Worm (Caenorhabditis elegans): Measurements from ENCODE around the gene K01F9.2.

ce11 chrIII:8829245-8829644 is 47.7 kb downstream of the K01F9.2 start, which contains the start of gene F44E2.3:
- no peak for TF ChIP-seq mcd-1 (GFP tag; IDR thresholded peaks at IDR 0.05)
- TF ChIP-seq athp-1 (tag; optimal IDR thresholded peaks at IDR 0.05) = no peak
- TF ChIP-seq him-1 (tag; optimal IDR thresholded peaks at IDR 0.05) = no peak
- no peak for TF ChIP-seq akir-1 (GFP tag; optimal IDR thresholded peaks at IDR 0.05)
- TF ChIP-seq let-607 (tag; optimal IDR thresholded peaks at IDR 0.05) = no peak
- no peak for TF ChIP-seq Y95B8A.8 (GFP tag; IDR thresholded peaks at IDR 0.05)
- TF ChIP-seq dox-1 (GFP tag; IDR thresholded peaks at IDR 0.05) = no peak
- TF ChIP-seq nhr-90 (tag; optimal IDR thresholded peaks at IDR 0.05) = no peak
- no peak for TF ChIP-seq F33H1.4 (GFP tag; IDR thresholded peaks at IDR 0.05)
- no peak for TF ChIP-seq unc-62 (GFP tag; optimal IDR thresholded peaks at IDR 0.05)
- no peak for TF ChIP-seq dpl-1 (GFP tag; optimal IDR thresholded peaks at IDR 0.05)
- TF ChIP-seq unc-130 (GFP tag; optimal IDR thresholded peaks at IDR 0.05) = no peak
- no peak for TF ChIP-seq mxl-1 (tag; optimal IDR thresholded peaks at IDR 0.05)
- no peak for TF ChIP-seq F55B11.4 (tag; optimal IDR thresholded peaks at IDR 0.05; ENCODE audit: borderline replicate concordance, insufficient read depth)

Data from whole organism, young adult.